Worm (Caenorhabditis elegans): ENCODE data around the gene F59B2.14.

- TF ChIP-seq ztf-11 (tag; optimal IDR thresholded peaks at IDR 0.05) = no peak
- TF ChIP-seq skn-1 (tag; optimal IDR thresholded peaks at IDR 0.05) = no peak
- no peak for TF ChIP-seq nhr-20 (tag; optimal IDR thresholded peaks at IDR 0.05)
These were observed 39.3 kb downstream of the F59B2.14 start for ce11 chrIII:8983135-8983534.
